Worm (Caenorhabditis elegans) whole organism, late embryonic: Measurements from ENCODE around the gene T08B6.9.

Experiments
- hlh-13 ChIP-seq: fragments of 200-800 bp; sonication (Bioruptor generic); optimal IDR thresholded peaks from 2 replicates; lab custom pipeline; 2018; ENCODE audit warnings: mild to moderate bottlenecking, missing genetic modification characterization, missing compliant biosample characterization
- hlh-6 ChIP-seq: sonication (generic microtip); optimal IDR thresholded peaks from 2 replicates; lab custom pipeline; 2016; ENCODE audit warnings: missing genotype, missing genetic modification characterization, missing compliant biosample characterization
- zip-5 ChIP-seq: sonication (generic microtip); optimal IDR thresholded peaks from 2 replicates; lab custom pipeline; 2016; ENCODE audit warnings: missing genetic modification characterization, missing compliant biosample characterization

- TF ChIP-seq hlh-13 (GFP tag; lab: Kevin White, UChicago), result no peak
- no peak for TF ChIP-seq hlh-6 (tag; lab: Kevin White, UChicago)
- TF ChIP-seq zip-5, result no peak
Measured at ce11 chrIV:4887258-4887657, 3.4 kb upstream of the T08B6.9 start, which contains the start of gene T08B6.1.
